Fruit fly (Drosophila melanogaster) whole organism, prepupa: ENCODE measurements around the gene Ir67a.
A peak's percentile ranks its signal among the peaks of the same experiment; 100 is the strongest.

Source experiments
- Blimp-1 ChIP-seq: fragments of 200-800 bp; sonication (Bioruptor generic); optimal IDR thresholded peaks from 3 replicates; lab custom pipeline; 2017; ENCODE audit warnings: missing biosample characterization, missing genetic modification characterization, mild to moderate bottlenecking, moderate library complexity, missing genetic modification reagents
- CG10669 ChIP-seq: fragments of 200-800 bp; sonication (Bioruptor generic); optimal IDR thresholded peaks from 3 replicates; lab custom pipeline; 2018; ENCODE audit warnings: missing biosample characterization, mild to moderate bottlenecking, missing genetic modification characterization, moderate library complexity
- CG11762 ChIP-seq: fragments of 200-800 bp; sonication (Bioruptor generic); optimal IDR thresholded peaks from 3 replicates; lab custom pipeline; 2016; ENCODE audit warnings: missing biosample characterization, missing genetic modification characterization; ENCODE audit not compliant: insufficient read depth
- CG11902 ChIP-seq: fragments of 200-800 bp; sonication (Bioruptor generic); optimal IDR thresholded peaks from 3 replicates; lab custom pipeline; 2016; ENCODE audit warnings: missing biosample characterization, missing genetic modification characterization
- CG15336 ChIP-seq: fragments of 200-800 bp; sonication (Bioruptor generic); IDR thresholded peaks from 2 replicates; pipeline ENCODE4 v1.3.6; 2022; ENCODE audit warnings: missing biosample characterization, missing genetic modification characterization
- CG1621 ChIP-seq: fragments of 200-800 bp; sonication (Bioruptor generic); optimal IDR thresholded peaks from 3 replicates; lab custom pipeline; 2018; ENCODE audit warnings: missing biosample characterization, mild to moderate bottlenecking, missing genetic modification characterization
- CG16779 ChIP-seq: fragments of 200-800 bp; sonication (Bioruptor generic); optimal IDR thresholded peaks from 3 replicates; lab custom pipeline; 2017; ENCODE audit warnings: missing biosample characterization, mild to moderate bottlenecking, missing genetic modification characterization
- CG32006 ChIP-seq: fragments of 200-800 bp; sonication (Bioruptor generic); optimal IDR thresholded peaks from 3 replicates; lab custom pipeline; 2017; ENCODE audit warnings: missing biosample characterization, mild to moderate bottlenecking, missing genetic modification characterization
- CG34406 ChIP-seq: fragments of 200-800 bp; sonication (Bioruptor generic); optimal IDR thresholded peaks from 3 replicates; lab custom pipeline; 2016; ENCODE audit warnings: missing biosample characterization, missing genetic modification characterization
- CG3919 ChIP-seq: fragments of 200-800 bp; sonication (Bioruptor generic); optimal IDR thresholded peaks from 3 replicates; lab custom pipeline; 2016; ENCODE audit warnings: missing biosample characterization, missing genetic modification characterization
- CG6163 ChIP-seq: fragments of 200-800 bp; sonication (Bioruptor generic); IDR thresholded peaks from 3 replicates; pipeline ENCODE4 v1.3.6; 2022; ENCODE audit warnings: missing biosample characterization, missing genetic modification characterization
- CG6276 ChIP-seq: fragments of 200-800 bp; sonication (Bioruptor generic); optimal IDR thresholded peaks from 2 replicates; lab custom pipeline; 2017; ENCODE audit warnings: missing biosample characterization, mild to moderate bottlenecking, missing genetic modification characterization
- CG6808 ChIP-seq: fragments of 200-800 bp; sonication (Bioruptor generic); optimal IDR thresholded peaks from 3 replicates; lab custom pipeline; 2017; ENCODE audit warnings: missing biosample characterization, missing genetic modification characterization, mild to moderate bottlenecking, moderate library complexity, missing genetic modification reagents
- CG6854 ChIP-seq: fragments of 200-800 bp; sonication (Bioruptor generic); optimal IDR thresholded peaks from 2 replicates; lab custom pipeline; 2017; ENCODE audit warnings: missing biosample characterization, mild to moderate bottlenecking, missing genetic modification characterization
- CG8119 ChIP-seq: fragments of 200-800 bp; sonication (Bioruptor generic); IDR thresholded peaks from 3 replicates; pipeline ENCODE4 v1.3.6; 2022; ENCODE audit warnings: missing biosample characterization, missing genetic modification characterization
- CG8319 ChIP-seq: fragments of 200-800 bp; sonication (Bioruptor generic); optimal IDR thresholded peaks from 3 replicates; lab custom pipeline; 2016; ENCODE audit warnings: missing biosample characterization, missing genetic modification characterization
- CG9139 ChIP-seq: fragments of 200-800 bp; sonication (Bioruptor generic); optimal IDR thresholded peaks from 3 replicates; lab custom pipeline; 2017; ENCODE audit warnings: missing biosample characterization, mild to moderate bottlenecking, missing genetic modification characterization
- Eip75B ChIP-seq: fragments of 200-800 bp; sonication (Bioruptor generic); optimal IDR thresholded peaks from 3 replicates; lab custom pipeline; 2016; ENCODE audit warnings: missing biosample characterization, missing genetic modification characterization
- Eip78C ChIP-seq: fragments of 200-800 bp; sonication (Bioruptor generic); peaks from one replicate; lab custom pipeline; 2016; ENCODE audit warnings: missing biosample characterization, missing genetic modification characterization
- Eip93F ChIP-seq: fragments of 200-800 bp; sonication (Bioruptor generic); optimal IDR thresholded peaks from 2 replicates; lab custom pipeline; 2016; ENCODE audit warnings: missing biosample characterization, mild to moderate bottlenecking, missing genetic modification characterization
- Ets21C ChIP-seq: fragments of 200-800 bp; sonication (Bioruptor generic); optimal IDR thresholded peaks from 3 replicates; lab custom pipeline; 2016; ENCODE audit warnings: missing biosample characterization, missing genetic modification characterization
- Hr38 ChIP-seq: sonication (Bioruptor generic); optimal IDR thresholded peaks from 2 replicates; lab custom pipeline; 2016; ENCODE audit warnings: missing biosample characterization, missing genetic modification characterization
- Hr39 ChIP-seq: fragments of 200-800 bp; sonication (Bioruptor generic); optimal IDR thresholded peaks from 2 replicates; lab custom pipeline; 2016; ENCODE audit warnings: missing biosample characterization, missing genetic modification characterization
- Hr4 ChIP-seq: fragments of 200-800 bp; sonication (Bioruptor generic); optimal IDR thresholded peaks from 3 replicates; lab custom pipeline; 2016; ENCODE audit warnings: missing biosample characterization, missing genetic modification characterization
- Met ChIP-seq: fragments of 200-800 bp; sonication (Bioruptor generic); optimal IDR thresholded peaks from 3 replicates; lab custom pipeline; 2016; ENCODE audit warnings: missing biosample characterization, missing genetic modification characterization
- OdsH ChIP-seq: fragments of 200-800 bp; sonication (Bioruptor generic); optimal IDR thresholded peaks from 3 replicates; lab custom pipeline; 2016; ENCODE audit warnings: missing biosample characterization, missing genetic modification characterization
- Smox ChIP-seq: fragments of 200-800 bp; sonication (Bioruptor generic); optimal IDR thresholded peaks from 3 replicates; lab custom pipeline; 2016; ENCODE audit warnings: missing biosample characterization, missing genetic modification characterization
- Sox102F ChIP-seq: fragments of 200-800 bp; sonication (Bioruptor generic); optimal IDR thresholded peaks from 2 replicates; lab custom pipeline; 2016; ENCODE audit warnings: missing biosample characterization, mild to moderate bottlenecking, missing genetic modification characterization
- achi ChIP-seq: fragments of 200-800 bp; sonication (Bioruptor generic); optimal IDR thresholded peaks from 3 replicates; lab custom pipeline; 2016; ENCODE audit warnings: missing biosample characterization, missing genetic modification characterization
- dsx ChIP-seq: fragments of 200-800 bp; optimal IDR thresholded peaks from 3 replicates; lab custom pipeline; 2019; ENCODE audit warnings: missing biosample characterization, mild to moderate bottlenecking, missing genetic modification characterization, moderate library complexity; ENCODE audit not compliant: poor library complexity, severe bottlenecking
- eg ChIP-seq: fragments of 200-800 bp; sonication (Bioruptor generic); IDR thresholded peaks from 3 replicates; pipeline ENCODE4 v1.3.6; 2022; ENCODE audit warnings: missing biosample characterization, missing genetic modification characterization
- fd59A ChIP-seq: fragments of 200-800 bp; sonication (Bioruptor generic); optimal IDR thresholded peaks from 2 replicates; lab custom pipeline; 2017; ENCODE audit warnings: missing biosample characterization, mild to moderate bottlenecking, missing genetic modification characterization, missing genetic modification reagents
- fd85E ChIP-seq: fragments of 200-800 bp; sonication (Bioruptor generic); optimal IDR thresholded peaks from 3 replicates; lab custom pipeline; 2016; ENCODE audit warnings: missing biosample characterization, missing genetic modification characterization
- fkh ChIP-seq: fragments of 200-800 bp; sonication (Bioruptor generic); optimal IDR thresholded peaks from 3 replicates; lab custom pipeline; 2017; ENCODE audit warnings: missing biosample characterization, mild to moderate bottlenecking, missing genetic modification characterization, moderate library complexity
- net ChIP-seq: fragments of 200-800 bp; sonication (Bioruptor generic); optimal IDR thresholded peaks from 3 replicates; lab custom pipeline; 2016; ENCODE audit warnings: missing biosample characterization, missing genetic modification characterization
- pdm3 ChIP-seq: fragments of 200-800 bp; sonication (Bioruptor generic); optimal IDR thresholded peaks from 3 replicates; lab custom pipeline; 2016; ENCODE audit warnings: missing biosample characterization, missing genetic modification characterization
- ss ChIP-seq, 2 experiments: fragments of 200-800 bp; sonication (Bioruptor generic); optimal IDR thresholded peaks; 2 replicates in 1 of 2; 3 replicates in 1 of 2; lab custom pipeline; 2017 to 2018; ENCODE audit warnings: mild to moderate bottlenecking in 2 of 2, missing biosample characterization in 2 of 2, missing genetic modification characterization in 2 of 2, moderate library complexity in 1 of 2
- svp ChIP-seq: fragments of 200-800 bp; sonication (Bioruptor generic); peaks from one replicate; lab custom pipeline; 2016; ENCODE audit warnings: missing biosample characterization, missing genetic modification characterization
- topi ChIP-seq: fragments of 200-800 bp; sonication (Bioruptor generic); optimal IDR thresholded peaks from 3 replicates; lab custom pipeline; 2016; ENCODE audit warnings: missing biosample characterization, missing genetic modification characterization
- vri ChIP-seq: fragments of 200-800 bp; sonication (Bioruptor generic); optimal IDR thresholded peaks from 3 replicates; lab custom pipeline; 2016; ENCODE audit warnings: missing biosample characterization, mild to moderate bottlenecking, missing genetic modification characterization

The Ir67a gene

DNA sequence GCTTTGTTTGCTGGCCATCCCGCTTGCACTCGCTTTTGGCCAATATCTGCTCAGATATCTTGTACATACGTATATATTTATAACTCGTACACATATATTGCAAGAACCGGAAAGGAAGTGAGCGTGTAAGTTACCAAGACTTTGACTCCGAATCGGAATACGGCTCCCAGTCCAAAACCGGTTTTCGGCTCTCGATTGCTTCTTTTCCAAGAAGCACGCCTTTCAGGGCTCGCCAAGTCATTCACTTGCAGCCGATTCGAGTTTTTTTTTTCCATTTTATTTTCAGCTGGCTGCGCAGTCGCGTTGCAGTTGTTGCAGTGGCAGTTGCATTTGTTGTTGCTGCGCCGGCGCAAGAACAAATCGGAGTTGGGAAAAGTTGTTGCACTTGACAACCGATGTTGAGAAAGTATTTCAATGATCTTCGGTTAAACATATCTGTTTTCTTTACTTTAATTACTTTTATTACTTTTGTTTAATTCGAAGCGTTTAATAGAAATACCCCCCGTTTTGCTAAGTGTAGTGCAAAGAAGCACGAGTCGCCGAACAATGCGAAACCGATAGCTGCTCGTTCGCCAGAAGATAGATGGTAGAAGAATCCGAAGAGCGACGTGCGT lies 6.0 kb upstream of the Ir67a start (continued):
- TF ChIP-seq CG8119 (peak; percentile 75), CG11902 (peak; percentile 1), CG16779 (tag; lab: Kevin White, UChicago) (peak; percentile 61), CG15336 (GFP tag; lab: Robert Waterston, UW) (peak; percentile 63), Eip75B (GFP tag; lab: Kevin White, UChicago) (peak; percentile 76), Hr4 (peak; percentile 24), fkh (GFP tag; lab: Kevin White, UChicago) (no peak), Ets21C (peak; percentile 27), Hr38 (GFP tag; lab: Kevin White, UChicago) (no peak), CG10669 (GFP tag; lab: Kevin White, UChicago) (peak; percentile 81), Blimp-1 (GFP tag; lab: Kevin White, UChicago) (no peak), eg (GFP tag; lab: Robert Waterston, UW) (peak; percentile 87), ss (GFP tag; optimal IDR thresholded peaks at IDR 0.05; lab: Kevin White, UChicago) (peak; percentile 83 to 91), Met (GFP tag; lab: Kevin White, UChicago) (peak; percentile 67)

DNA sequence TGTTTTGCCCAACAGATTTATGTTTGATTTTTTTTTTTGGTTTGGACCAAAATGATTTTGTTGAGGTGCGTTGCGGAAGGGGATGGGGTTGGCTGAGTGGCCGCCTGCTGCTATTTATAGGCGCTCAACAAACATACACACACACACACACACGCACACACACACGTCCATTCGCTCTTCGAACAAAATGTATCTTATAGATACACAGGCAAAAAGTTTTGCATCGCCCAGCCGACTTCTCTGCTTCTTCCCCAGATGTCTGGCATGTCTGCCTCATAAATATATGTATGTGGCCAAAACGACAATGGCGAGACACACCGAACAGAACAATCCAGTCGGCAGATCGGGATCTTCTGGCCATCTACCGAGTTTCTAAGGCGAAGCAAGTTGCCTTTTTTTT lies 5.0 kb upstream of the Ir67a start:
- TF ChIP-seq dsx (GFP tag; lab: Kevin White, UChicago) (peak; percentile 24), CG8119 (0 out of 3 replicates have a peak, but pooled peaks have one; percentile 13), CG6808 (GFP tag; lab: Kevin White, UChicago) (peak; percentile 5), CG6276 (no peak)

DNA sequence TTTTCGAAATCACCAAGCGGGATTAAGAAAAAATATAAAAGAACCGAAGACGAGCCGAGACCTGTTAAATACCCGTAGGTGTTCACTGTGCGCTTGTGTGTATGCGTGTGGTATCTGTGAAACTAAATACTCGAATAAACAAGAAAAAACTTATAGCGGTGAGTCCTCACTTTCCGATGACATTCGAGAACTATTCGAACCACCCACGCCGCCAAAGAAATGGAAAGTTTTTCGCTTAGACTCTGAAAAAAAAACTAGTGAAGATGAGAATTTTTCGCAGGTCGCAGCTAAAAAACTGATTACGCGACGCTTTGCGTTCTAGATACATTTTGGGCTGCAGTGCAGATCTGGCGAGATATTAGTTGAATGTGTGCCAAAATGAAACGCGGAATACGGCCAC lies 4.1 kb upstream of the Ir67a start:
- TF ChIP-seq Blimp-1 (GFP tag; lab: Kevin White, UChicago) (peak; percentile 13), pdm3 (GFP tag; lab: Kevin White, UChicago) (no peak), Smox (GFP tag; lab: Kevin White, UChicago) (no peak), CG16779 (tag; lab: Kevin White, UChicago) (no peak)

DNA sequence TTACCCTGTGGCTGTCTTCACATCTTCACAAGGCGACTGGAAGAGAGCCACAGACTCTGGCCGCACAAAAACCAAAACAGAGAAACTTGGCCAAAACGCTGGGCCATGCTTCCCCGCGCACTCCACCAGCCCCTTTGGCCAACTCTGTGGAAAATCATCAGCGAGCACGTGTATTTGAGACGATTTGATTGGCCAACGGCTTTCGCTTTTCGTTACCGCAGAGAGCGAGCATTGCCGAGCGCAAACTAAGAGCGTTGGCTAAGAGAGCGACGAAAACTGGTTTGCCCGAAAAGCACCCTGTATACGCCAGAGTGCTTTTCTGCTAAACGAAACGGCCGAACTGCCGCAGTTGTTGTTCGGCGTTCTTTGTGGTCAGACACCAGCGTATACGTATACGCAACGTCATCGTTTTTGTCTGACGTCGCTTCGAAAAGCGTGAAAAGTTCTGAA lies 3.1 kb upstream of the Ir67a start, which contains the start of gene CG42673:
CG42673 (plus strand) TSS at position 346 of the 450 bp plus-strand sequence.
- TF ChIP-seq CG3919 (peak; percentile 35), Sox102F (GFP tag; lab: Kevin White, UChicago) (peak; percentile 72), CG9139 (peak; percentile 18), ss (GFP tag; optimal IDR thresholded peaks at IDR 0.05; lab: Kevin White, UChicago) (peak; percentile 31 to 33), achi (GFP tag; lab: Kevin White, UChicago) (peak; percentile 25), CG32006 (GFP tag; lab: Kevin White, UChicago) (peak; percentile 19), CG16779 (tag; lab: Kevin White, UChicago) (peak; percentile 31), CG6854 (GFP tag; lab: Kevin White, UChicago) (peak; percentile 89), CG34406 (no peak), eg (GFP tag; lab: Robert Waterston, UW) (peak; percentile 64; the same call in 1 of the 3 replicates), CG8319 (GFP tag; lab: Kevin White, UChicago) (no peak), fd59A (GFP tag; lab: Kevin White, UChicago) (no peak), fd85E (peak; percentile 30), CG6276 (peak; percentile 69), Eip75B (GFP tag; lab: Kevin White, UChicago) (peak; percentile 39), CG15336 (GFP tag; lab: Robert Waterston, UW) (peak; percentile 66; the same call in 1 of the 2 replicates), CG10669 (GFP tag; lab: Kevin White, UChicago) (no peak), Eip93F (GFP tag; lab: Kevin White, UChicago) (no peak), OdsH (peak; percentile 3), topi (GFP tag; lab: Kevin White, UChicago) (peak; percentile 16), Hr39 (GFP tag; lab: Kevin White, UChicago) (no peak), CG6808 (GFP tag; lab: Kevin White, UChicago) (no peak), net (GFP tag; lab: Kevin White, UChicago) (peak; percentile 47), Eip78C (peak; percentile 62), CG1621 (tag; lab: Kevin White, UChicago) (peak; percentile 14), dsx (GFP tag; lab: Kevin White, UChicago) (peak; percentile 26), vri (GFP tag; lab: Kevin White, UChicago) (peak; percentile 36), CG8119 (peak; percentile 77), Blimp-1 (GFP tag; lab: Kevin White, UChicago) (peak; percentile 99), CG6163 (GFP tag; lab: Robert Waterston, UW) (peak; percentile 65; the same call in 2 of the 3 replicates), svp (peak; percentile 64), CG11762 (GFP tag; lab: Kevin White, UChicago) (no peak)
